Worm (Caenorhabditis elegans): ENCODE data around the gene del-2.

DNA sequence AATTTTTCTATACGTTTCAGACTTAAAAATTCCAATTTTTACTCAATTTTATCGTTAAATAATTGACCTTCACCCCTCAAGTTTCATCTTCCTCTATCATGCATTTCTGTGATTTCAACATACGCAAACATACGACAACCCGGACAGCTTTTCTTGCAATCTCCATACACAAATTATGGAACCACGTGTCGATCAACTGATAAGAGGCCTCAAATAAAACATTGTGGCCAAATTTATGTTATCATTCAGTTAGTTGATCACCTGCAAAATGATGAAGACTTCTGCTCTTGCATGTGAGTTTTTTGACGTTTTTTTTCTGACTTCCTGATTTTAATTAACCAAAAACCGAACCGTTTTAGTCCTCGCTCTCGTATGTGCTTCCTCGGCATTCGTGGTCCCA lies 48.4 kb downstream of the del-2 start, which contains the start of gene spp-18:
- no peak for TF ChIP-seq zip-8 (tag; optimal IDR thresholded peaks at IDR 0.05)
- TF ChIP-seq snpc-4 (tag; optimal IDR thresholded peaks at IDR 0.05), result no peak
- no peak for TF ChIP-seq blmp-1 (tag; optimal IDR thresholded peaks at IDR 0.05)
- TF ChIP-seq lsy-2 (tag; optimal IDR thresholded peaks at IDR 0.05), result no peak
- no peak for TF ChIP-seq nhr-76 (tag; optimal IDR thresholded peaks at IDR 0.05)
- no peak for TF ChIP-seq unc-39 (tag; optimal IDR thresholded peaks at IDR 0.05)
- TF ChIP-seq elt-3 (tag; optimal IDR thresholded peaks at IDR 0.05), result no peak
- TF ChIP-seq nhr-2 (tag; optimal IDR thresholded peaks at IDR 0.05), result no peak
- TF ChIP-seq sptf-1 (tag; optimal IDR thresholded peaks at IDR 0.05), result no peak
- TF ChIP-seq lin-13 (tag; optimal IDR thresholded peaks at IDR 0.05), result no peak
